Fruit fly (Drosophila melanogaster) Kc167 (cell line): ENCODE results near the gene CG18088.

ENCODE experiments used
- Myc ChIP-seq: fragments of >200 bp; optimal IDR thresholded peaks from 2 replicates; lab custom pipeline; 2017; ENCODE audit warnings: missing external identifiers
- Sin3A ChIP-seq: fragments of >200 bp; optimal IDR thresholded peaks from 2 replicates; lab custom pipeline; 2018; ENCODE audit warnings: missing external identifiers
- h ChIP-seq: fragments of >200 bp; optimal IDR thresholded peaks from 3 replicates; lab custom pipeline; 2018; ENCODE audit warnings: missing external identifiers
- insv ChIP-seq: fragments of >200 bp; optimal IDR thresholded peaks from 3 replicates; lab custom pipeline; 2018; ENCODE audit warnings: missing external identifiers
- psq ChIP-seq: fragments of >200 bp; optimal IDR thresholded peaks from 2 replicates; lab custom pipeline; 2017; ENCODE audit warnings: missing external identifiers
- ttk ChIP-seq: sonication (Bioruptor generic); optimal IDR thresholded peaks from 2 replicates; lab custom pipeline; 2017; ENCODE audit warnings: missing external identifiers

Gene CG18088

DNA sequence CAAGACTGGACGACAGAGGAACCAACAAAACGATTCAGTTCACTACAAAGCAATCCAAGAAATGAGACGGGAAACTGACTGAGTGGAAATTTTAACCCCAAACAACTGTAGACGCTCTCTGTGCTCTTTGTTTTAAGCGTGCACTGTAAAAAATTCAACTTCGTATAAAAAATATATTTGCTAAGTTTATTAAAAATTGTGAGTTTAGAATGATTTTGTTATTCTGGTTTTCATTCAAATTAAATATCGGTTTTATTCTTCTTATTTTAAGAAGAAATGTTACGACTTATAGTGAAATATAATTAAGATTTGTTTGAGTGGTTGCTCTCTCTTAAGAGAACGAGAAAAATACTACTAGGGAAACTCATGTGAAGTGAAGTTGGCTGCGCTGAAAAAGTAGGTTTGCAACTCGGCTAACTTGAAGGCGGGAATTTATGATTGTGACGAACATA lies 9.3 kb upstream of the CG18088 start:
- TF ChIP-seq Myc (lab: Kevin White, UChicago) (no peak), psq (no peak), insv (no peak)

DNA sequence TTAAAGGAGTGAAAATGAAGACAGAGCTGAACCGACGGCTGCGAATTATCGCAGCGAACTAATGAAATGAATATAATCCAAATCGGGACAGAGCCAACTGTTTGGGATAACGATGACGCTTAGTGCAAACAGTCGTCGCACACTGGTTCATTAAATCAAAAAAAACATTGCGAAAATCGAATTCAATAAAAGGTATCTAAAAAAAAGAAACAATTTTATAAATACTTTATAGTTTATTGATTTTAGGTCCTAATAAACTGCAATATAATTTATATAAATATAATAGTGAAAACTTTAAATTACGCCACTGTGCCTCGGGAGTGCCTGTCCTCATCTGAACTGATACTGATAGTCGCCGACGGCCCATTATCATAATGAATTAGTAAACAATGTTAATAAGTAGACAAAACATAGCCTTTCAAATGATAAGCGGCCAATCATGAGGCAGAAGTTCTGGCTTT lies 8.3 kb upstream of the CG18088 start, which contains the start of gene CG31886:
Gene CG31886, minus strand, starts transcription at position 51 of the 461 bp plus-strand sequence.
- TF ChIP-seq psq (no peak), Myc (lab: Kevin White, UChicago) (no peak), Sin3A (lab: Kevin White, UChicago) (no peak), h (lab: Kevin White, UChicago) (no peak), ttk (lab: Kevin White, UChicago) (no peak), insv (no peak)

DNA sequence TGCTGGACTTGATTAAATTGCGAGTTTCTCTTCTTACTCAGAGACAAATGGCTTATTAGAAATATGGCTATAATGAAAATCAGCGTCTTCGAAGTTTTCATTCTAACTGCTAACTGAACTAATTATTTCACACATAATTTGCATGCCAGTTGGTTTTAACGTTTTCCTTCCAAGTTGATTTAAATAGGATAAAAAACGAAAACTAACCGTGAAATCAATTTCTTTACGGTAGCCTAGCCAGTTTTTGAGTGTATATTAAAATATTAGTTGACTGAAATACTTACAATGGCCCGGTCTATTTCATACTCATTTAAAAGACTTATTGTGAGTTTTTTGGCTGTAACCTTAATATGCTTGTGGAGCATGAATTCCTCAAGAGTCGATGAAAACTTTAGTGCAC lies 5.1 kb upstream of the CG18088 start, which contains the start of the genes CG9525 and CG32985:
Gene CG9525, minus strand, starts transcription at position 101 of the 400 bp plus-strand sequence.
Gene CG32985, plus strand, starts transcription at position 280 of the 400 bp plus-strand sequence.
- no peak for TF ChIP-seq Myc (lab: Kevin White, UChicago)
- TF ChIP-seq psq: no peak
- TF ChIP-seq ttk (lab: Kevin White, UChicago): no peak
- no peak for TF ChIP-seq insv
- no peak for TF ChIP-seq h (lab: Kevin White, UChicago)
- TF ChIP-seq Sin3A (lab: Kevin White, UChicago): no peak

DNA sequence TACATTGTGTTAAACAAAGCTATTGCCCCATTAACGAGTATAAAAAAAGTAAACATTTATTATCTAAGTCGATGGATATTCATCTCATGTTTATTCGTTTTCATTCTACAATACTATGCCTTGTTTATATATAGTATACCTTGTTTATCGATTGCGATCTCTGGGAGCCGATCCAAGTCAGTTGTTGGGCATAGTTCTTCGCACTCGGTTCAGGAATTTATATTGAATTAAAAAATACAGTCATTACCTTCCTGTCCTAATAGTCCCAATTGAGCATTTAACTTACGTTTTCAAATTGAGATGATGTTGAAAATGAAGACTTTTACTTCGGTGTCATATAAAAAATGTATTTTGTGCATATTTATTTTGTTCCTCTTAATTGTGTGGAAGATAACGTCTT lies 2.7 kb upstream of the CG18088 start, which contains the start of gene CG32984:
Gene CG32984, plus strand, starts transcription at position 301 of the 400 bp plus-strand sequence.
- no peak for TF ChIP-seq h (lab: Kevin White, UChicago)
- no peak for TF ChIP-seq insv
- no peak for TF ChIP-seq Myc (lab: Kevin White, UChicago)
- TF ChIP-seq psq: no peak
- no peak for TF ChIP-seq Sin3A (lab: Kevin White, UChicago)
- no peak for TF ChIP-seq ttk (lab: Kevin White, UChicago)

DNA sequence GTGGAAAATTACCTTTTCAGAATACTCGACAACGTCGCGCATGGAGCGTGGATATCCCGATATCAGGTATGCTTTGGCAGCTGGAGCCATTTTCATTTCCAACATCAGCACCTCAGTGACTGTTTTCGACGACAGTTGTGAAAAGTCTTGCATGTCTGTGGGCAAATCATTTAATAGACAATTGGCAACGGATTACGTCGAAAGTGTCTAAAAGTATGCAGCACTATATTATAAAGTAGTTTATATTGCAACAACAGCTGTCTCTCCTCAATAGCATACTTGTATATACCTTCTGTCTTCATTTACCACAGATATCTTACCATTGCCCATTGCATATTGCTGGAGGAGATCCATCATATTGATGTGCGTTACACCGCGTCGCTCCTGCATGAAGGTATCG lies 5.6 kb downstream of the CG18088 start:
- TF ChIP-seq h (lab: Kevin White, UChicago) (no peak), ttk (lab: Kevin White, UChicago) (no peak), Myc (lab: Kevin White, UChicago) (no peak), insv (no peak), Sin3A (lab: Kevin White, UChicago) (no peak), psq (no peak)

DNA sequence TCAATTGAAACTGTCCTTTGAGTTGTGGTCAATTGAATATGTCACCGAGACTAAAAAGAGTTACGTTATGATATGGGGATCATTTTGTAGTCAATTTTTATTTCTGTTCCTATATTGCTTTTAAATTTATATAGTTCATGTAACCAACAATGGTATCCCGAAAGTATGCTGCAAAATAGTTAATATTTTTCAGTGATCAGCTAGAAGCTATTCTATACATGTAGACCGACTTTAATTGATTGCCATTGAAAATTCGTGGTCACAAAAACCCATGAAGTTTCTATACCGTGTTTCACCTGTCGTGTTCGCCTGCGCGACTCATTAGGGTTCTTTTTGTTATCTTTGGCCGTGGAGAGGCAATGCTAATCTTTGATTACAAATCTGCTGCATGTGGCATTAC lies 7.2 kb downstream of the CG18088 start:
- no peak for TF ChIP-seq Sin3A (lab: Kevin White, UChicago)
- no peak for TF ChIP-seq h (lab: Kevin White, UChicago)
- TF ChIP-seq Myc (lab: Kevin White, UChicago): no peak

DNA sequence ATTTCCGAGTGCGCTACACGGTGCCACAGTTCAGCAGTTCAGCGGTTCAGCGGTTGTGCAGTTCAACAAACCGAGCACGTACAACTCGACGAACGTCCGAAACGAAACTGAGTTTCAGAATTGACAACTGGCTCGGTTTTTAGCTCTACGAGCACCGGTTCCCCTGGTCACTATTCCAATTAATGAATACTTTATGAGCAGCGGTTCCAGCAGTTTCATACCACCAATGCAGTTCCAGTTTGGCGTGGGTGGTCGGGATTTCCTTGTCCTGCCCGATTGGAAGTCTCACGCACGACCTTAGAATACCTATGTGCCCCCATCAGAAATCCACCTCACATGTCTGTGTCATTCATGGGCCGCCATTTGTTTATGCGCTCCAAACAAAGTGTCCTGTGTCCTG lies 8.0 kb downstream of the CG18088 start, which contains the start of gene CG9541:
Gene CG9541, minus strand, starts transcription at position 101 of the 400 bp plus-strand sequence.
- TF ChIP-seq h (lab: Kevin White, UChicago) (no peak), psq (no peak), insv (no peak), Myc (lab: Kevin White, UChicago) (no peak), Sin3A (lab: Kevin White, UChicago) (no peak), ttk (lab: Kevin White, UChicago) (no peak)

DNA sequence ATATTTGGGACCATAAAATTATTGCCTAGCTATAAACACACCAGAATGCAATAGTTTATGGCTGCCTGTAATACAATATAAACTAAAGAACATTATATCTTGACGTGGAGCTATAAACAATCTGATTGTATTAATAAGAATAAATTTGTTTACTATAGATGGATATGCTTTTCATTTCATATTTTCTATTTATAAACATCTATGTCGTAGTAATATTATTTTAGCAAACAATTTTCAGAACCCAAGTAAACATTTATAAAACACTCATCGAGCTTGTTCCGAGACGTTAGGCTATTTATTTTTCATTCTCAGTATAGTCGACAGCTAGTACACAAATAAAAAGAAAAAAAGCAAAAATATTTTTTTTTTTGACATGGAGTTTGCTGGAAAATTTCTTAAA lies 13.0 kb downstream of the CG18088 start, which contains the start of gene CG18662:
Gene CG18662, plus strand, starts transcription at position 301 of the 400 bp plus-strand sequence.
- TF ChIP-seq insv (no peak), Myc (lab: Kevin White, UChicago) (no peak), h (lab: Kevin White, UChicago) (no peak), psq (no peak), ttk (lab: Kevin White, UChicago) (no peak), Sin3A (lab: Kevin White, UChicago) (no peak)

DNA sequence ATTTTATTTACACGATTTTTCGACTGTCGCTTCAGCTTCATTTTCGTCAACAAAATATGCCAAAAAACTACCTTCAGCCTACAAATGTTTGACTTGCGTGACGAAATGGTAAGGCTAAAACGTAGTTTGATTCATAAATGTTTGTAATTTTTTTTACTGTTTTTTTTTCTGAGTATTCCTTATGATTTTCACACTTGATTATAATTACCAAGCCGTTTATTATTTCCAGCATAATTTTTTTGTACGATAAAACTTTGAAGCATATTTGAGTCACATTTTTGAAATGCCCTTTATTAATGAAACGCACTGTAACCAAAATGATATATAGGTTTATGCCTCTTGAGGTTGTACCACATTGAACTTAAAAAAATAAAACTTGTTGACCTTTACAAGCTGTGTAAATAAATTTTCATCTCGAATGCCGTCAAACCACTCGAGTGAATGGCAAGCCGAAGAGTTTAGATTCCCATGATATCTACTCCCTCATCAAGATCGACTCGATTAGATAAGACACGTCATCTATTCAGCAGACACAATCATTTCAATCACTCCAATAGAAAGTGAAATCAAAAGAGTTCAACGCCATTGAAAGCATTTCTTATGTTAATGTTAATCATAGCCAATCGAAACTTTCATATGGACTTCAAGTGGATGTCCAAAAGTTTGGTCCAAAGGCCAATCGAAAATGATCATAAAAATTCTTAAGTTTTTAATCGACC lies 15.4 kb downstream of the CG18088 start:
- TF ChIP-seq Myc (lab: Kevin White, UChicago) (no peak), h (lab: Kevin White, UChicago) (no peak), psq (no peak), ttk (lab: Kevin White, UChicago) (no peak), Sin3A (lab: Kevin White, UChicago) (no peak), insv (no peak)

DNA sequence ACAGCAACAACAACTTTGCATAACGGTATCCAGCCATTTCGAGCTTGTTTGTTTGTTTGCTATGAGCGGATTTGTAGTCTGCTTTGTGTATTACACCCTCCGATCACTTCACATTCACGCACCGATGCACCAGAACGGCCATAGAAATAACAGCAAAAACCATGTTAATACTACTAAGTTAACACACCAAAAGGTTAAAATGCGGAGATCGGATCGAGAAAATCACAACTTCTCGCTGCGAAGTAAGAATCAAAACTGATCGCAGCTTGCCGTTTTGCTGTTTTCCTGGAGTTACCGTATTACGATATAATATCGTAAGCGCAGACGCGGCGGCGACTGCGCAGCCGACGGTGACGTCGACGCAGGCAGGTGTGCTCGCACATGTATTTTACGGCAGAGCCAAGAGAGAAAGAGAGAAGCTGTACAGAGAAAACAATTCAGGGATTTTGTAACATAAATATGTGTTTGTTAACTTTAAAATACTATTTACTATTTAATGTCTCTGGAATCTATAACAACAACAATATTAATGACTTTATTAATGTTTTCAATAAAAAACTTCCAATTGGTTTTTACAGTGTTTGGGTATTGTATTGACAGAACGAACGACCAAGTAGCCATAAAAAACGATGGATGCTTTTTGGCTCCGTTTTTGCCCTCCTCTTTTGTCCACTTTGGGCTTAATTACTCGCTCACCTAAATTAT lies 17.4 kb downstream of the CG18088 start, which contains the start of gene CG13101:
Gene CG13101, minus strand, starts transcription at position 259 of the 705 bp plus-strand sequence.
- TF ChIP-seq Myc (lab: Kevin White, UChicago) (no peak), insv (no peak), psq (no peak), Sin3A (lab: Kevin White, UChicago) (no peak), ttk (lab: Kevin White, UChicago) (no peak), h (lab: Kevin White, UChicago) (no peak)

DNA sequence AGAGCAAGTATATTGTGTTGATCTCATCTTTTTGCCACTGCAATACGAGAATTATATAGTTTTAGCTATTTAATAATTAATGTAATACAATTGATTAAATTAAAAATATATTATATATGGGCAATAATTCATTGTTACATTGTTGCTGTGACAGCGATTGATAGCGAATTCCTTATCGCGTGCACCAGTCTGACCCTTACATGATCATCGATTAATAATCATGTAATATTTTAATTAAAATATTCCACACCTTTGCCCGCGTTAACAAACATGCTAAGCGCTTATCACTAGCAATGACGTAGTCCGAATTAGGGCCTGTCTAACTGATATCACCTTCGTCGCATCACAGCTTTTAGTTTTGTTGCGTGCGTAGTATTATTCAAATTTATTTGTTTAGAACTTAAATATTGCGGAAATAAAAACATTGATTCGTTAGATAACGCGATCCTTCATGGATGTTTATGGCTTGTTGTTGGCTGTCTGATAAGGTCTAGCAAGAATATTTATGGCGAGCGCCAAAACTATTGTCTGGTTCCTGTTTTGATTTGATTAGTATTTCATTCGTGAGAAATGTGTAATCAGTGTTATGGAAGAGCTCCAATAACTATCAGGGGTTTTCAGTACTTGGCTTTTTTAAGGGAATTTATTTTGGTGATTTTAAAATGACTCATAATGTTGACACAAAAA lies 20.1 kb downstream of the CG18088 start:
- TF ChIP-seq h (lab: Kevin White, UChicago) (no peak), ttk (lab: Kevin White, UChicago) (no peak), Myc (lab: Kevin White, UChicago) (no peak), psq (no peak)
